Worm (Caenorhabditis elegans) whole organism, midembryonic: Measurements from ENCODE around the gene cutl-22.

Experiments used
- T22C8.4 ChIP-seq: fragments of 200-800 bp; sonication (Bioruptor generic); IDR thresholded peaks from 2 replicates; pipeline ENCODE4 v1.3.6; 2022; ENCODE audit warnings: missing genetic modification characterization, missing compliant biosample characterization
- cog-1 ChIP-seq: sonication (generic microtip); optimal IDR thresholded peaks from 2 replicates; lab custom pipeline; 2016; ENCODE audit warnings: missing genetic modification characterization, missing compliant biosample characterization
- flt-1 ChIP-seq: fragments of 200-800 bp; sonication (Bioruptor generic); IDR thresholded peaks from 2 replicates; pipeline ENCODE4 v1.3.6; 2022; ENCODE audit warnings: missing genetic modification characterization, missing compliant biosample characterization
- klf-2 ChIP-seq: fragments of 200-800 bp; sonication (Bioruptor generic); conservative IDR thresholded peaks from 2 replicates; pipeline ENCODE4 v1.3.6; 2022; ENCODE audit warnings: missing genetic modification reagents, missing genetic modification characterization, missing compliant biosample characterization
- med-1 ChIP-seq: sonication (generic microtip); optimal IDR thresholded peaks from 2 replicates; lab custom pipeline; 2017; ENCODE audit warnings: missing genetic modification characterization, mild to moderate bottlenecking, missing compliant biosample characterization, antibody characterized with exemption, missing genetic modification reagents; ENCODE audit not compliant: insufficient read depth
- ref-1 ChIP-seq: fragments of 200-800 bp; sonication (Bioruptor generic); conservative IDR thresholded peaks from 2 replicates; pipeline ENCODE4 v1.3.6; 2022; ENCODE audit warnings: missing genetic modification reagents, missing genetic modification characterization, missing compliant biosample characterization
- tab-1 ChIP-seq: fragments of 200-800 bp; sonication (Bioruptor generic); IDR thresholded peaks from 2 replicates; pipeline ENCODE4 v1.3.6; 2022; ENCODE audit warnings: missing genetic modification characterization, missing compliant biosample characterization
- ztf-23 ChIP-seq: fragments of 200-800 bp; sonication (Bioruptor generic); IDR thresholded peaks from 2 replicates; pipeline ENCODE4 v1.3.6; 2022; ENCODE audit warnings: missing genetic modification reagents, missing genetic modification characterization, missing compliant biosample characterization
- ztf-29 ChIP-seq: fragments of 200-800 bp; sonication (Bioruptor generic); IDR thresholded peaks from 2 replicates; pipeline ENCODE4 v1.3.6; 2022; ENCODE audit warnings: missing genetic modification reagents, missing genetic modification characterization, missing compliant biosample characterization

The cutl-22 gene

DNA sequence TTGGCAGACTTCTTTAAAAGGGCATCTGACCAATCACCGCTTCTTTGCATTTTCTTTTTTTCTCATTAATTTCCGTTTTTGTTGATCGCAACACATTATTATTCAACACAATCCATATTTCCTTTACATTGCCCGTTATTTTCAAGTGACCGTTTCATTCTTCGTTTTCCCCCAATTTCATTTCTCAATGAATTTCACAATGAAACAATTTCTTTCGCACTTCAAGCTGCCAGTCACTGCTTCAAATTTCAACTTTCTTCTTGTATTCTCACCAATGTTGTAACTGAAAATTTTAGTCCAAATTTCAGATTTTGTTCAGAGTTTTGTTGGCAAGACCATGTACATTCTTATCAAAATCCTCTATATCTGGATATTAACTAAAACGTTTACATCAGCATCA lies at the start of gene cutl-22:
Gene cutl-22, plus strand, starts transcription at position 301 of the 400 bp plus-strand sequence.
- TF ChIP-seq flt-1 (GFP tag; lab: Robert Waterston, UW), result no peak
- TF ChIP-seq med-1 (GFP tag; lab: Kevin White, UChicago), result no peak
- TF ChIP-seq ref-1 (GFP tag; lab: Robert Waterston, UW), result no peak
- TF ChIP-seq ztf-23 (GFP tag; lab: Robert Waterston, UW), result no peak
- TF ChIP-seq cog-1 (tag; lab: Kevin White, UChicago), result no peak
- no peak for TF ChIP-seq ztf-29 (GFP tag; lab: Robert Waterston, UW)
- TF ChIP-seq tab-1 (GFP tag; lab: Robert Waterston, UW), result no peak
- TF ChIP-seq klf-2, result no peak
- TF ChIP-seq T22C8.4 (GFP tag; lab: Robert Waterston, UW), result no peak

DNA sequence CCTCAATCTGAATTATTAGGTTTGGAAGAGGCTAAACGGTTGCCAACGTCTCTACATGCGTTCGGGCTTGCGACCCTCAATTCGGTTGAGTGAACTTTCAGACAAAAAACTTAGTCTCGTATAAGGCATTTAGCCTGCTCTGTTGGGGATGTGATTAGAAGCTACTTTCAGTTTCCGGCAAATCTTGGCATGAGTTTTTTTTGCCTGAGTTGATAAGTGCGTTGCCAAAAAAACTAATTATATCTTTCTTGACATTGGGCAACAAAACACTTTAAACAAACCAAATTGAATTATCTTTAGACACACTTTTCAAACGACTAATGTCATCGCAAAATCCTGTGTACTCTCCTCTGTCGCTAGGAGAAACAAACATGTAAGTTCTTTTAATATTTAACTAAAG lies 49.2 kb upstream of the cutl-22 start, which contains the start of gene Y50D4B.4:
Gene Y50D4B.4, plus strand, starts transcription at position 301 of the 400 bp plus-strand sequence.
- TF ChIP-seq med-1 (GFP tag; lab: Kevin White, UChicago) (no peak), flt-1 (GFP tag; lab: Robert Waterston, UW) (no peak), cog-1 (tag; lab: Kevin White, UChicago) (no peak), tab-1 (GFP tag; lab: Robert Waterston, UW) (no peak), T22C8.4 (GFP tag; lab: Robert Waterston, UW) (no peak), ztf-23 (GFP tag; lab: Robert Waterston, UW) (no peak), ref-1 (GFP tag; lab: Robert Waterston, UW) (no peak), klf-2 (no peak), ztf-29 (GFP tag; lab: Robert Waterston, UW) (no peak)

DNA sequence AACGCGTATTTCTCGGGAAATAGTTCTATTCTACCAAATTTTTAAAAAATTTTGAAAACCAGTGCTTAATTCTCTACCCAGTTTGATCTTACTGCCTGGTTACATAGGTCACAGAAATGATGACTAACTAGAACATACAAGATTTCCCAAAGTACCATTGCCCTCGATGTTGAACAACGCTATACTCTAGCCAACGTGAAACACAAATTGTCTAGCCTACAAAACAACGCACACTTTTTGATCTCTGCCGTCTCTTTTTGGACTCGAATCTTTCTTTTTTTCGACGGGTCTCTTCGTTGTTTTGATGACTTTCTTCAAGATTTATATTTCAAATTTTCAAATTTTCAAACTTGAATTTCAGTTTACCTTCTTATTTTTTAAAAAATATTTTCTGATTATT lies 41.3 kb upstream of the cutl-22 start, which contains the start of gene Y50D4B.2:
Gene Y50D4B.2, plus strand, starts transcription at position 301 of the 400 bp plus-strand sequence.
- TF ChIP-seq med-1 (GFP tag; lab: Kevin White, UChicago) (no peak), tab-1 (GFP tag; lab: Robert Waterston, UW) (no peak), klf-2 (no peak), ztf-23 (GFP tag; lab: Robert Waterston, UW) (no peak), ztf-29 (GFP tag; lab: Robert Waterston, UW) (no peak), cog-1 (tag; lab: Kevin White, UChicago) (no peak), ref-1 (GFP tag; lab: Robert Waterston, UW) (no peak), flt-1 (GFP tag; lab: Robert Waterston, UW) (no peak), T22C8.4 (GFP tag; lab: Robert Waterston, UW) (no peak)

DNA sequence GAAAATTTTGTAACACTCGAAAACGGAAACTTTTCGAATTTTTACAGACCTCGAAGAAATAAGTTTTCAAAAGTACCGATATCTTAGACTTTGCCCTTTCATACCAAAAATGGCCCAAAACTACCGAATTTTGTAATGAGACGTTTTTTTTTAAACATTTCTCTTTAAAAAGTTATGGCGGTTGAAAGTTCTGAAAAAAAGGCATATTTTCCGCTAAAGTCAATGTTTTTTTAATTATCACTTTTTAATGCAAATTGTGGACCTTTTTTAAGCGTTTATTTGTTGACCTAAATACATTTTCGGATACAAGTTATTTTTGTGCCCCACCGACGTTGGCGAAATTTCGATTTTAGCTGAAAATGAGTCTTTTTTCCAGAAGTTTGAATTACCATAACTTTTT lies 39.0 kb upstream of the cutl-22 start:
- no peak for TF ChIP-seq ztf-23 (GFP tag; lab: Robert Waterston, UW)
- no peak for TF ChIP-seq tab-1 (GFP tag; lab: Robert Waterston, UW)
- no peak for TF ChIP-seq ref-1 (GFP tag; lab: Robert Waterston, UW)
- TF ChIP-seq T22C8.4 (GFP tag; lab: Robert Waterston, UW), result no peak
- TF ChIP-seq flt-1 (GFP tag; lab: Robert Waterston, UW), result no peak
- TF ChIP-seq klf-2, result no peak
- no peak for TF ChIP-seq cog-1 (tag; lab: Kevin White, UChicago)
- TF ChIP-seq ztf-29 (GFP tag; lab: Robert Waterston, UW), result no peak
- no peak for TF ChIP-seq med-1 (GFP tag; lab: Kevin White, UChicago)

DNA sequence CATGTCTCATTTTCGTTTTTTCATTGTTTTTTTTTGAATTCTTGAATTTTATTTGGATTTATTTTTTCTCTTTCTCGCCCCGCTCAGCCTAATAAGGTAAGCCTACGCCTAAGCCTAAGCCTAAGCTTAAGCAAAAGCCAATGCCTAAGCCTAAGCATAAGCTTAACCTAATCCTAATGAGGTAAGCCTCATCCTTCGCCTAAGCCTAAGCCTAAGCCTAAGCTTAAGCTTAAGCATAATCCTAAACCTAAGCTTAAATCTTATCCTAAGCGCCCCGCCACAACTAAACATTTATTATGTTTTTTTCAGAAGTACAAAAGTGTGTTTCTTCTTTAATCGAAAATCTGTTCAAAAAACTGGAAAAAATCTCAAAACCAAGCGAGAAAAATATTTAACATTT lies 29.4 kb upstream of the cutl-22 start:
- TF ChIP-seq cog-1 (tag; lab: Kevin White, UChicago) (no peak), ref-1 (GFP tag; lab: Robert Waterston, UW) (no peak)

DNA sequence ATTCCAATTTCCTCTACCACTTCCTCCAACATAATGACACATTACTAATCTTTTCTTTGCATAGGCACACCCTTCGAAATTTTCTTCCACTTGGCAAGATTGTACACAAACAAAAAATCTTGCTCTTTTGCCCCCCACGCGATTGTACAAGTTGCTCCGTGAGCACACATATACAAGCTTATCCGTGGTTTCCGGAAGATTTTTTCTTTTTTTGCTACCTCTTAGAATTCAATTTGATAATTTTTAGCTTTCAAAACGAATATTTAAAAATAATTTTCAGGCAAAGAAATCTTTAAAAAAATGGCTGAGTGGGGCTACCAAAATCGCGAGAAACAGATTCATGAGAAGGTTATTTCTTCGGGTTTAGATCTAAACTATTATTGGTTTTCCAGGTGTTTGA lies 28.9 kb upstream of the cutl-22 start, which contains the start of gene Y50D4B.1:
Gene Y50D4B.1, plus strand, starts transcription at position 301 of the 400 bp plus-strand sequence.
- TF ChIP-seq cog-1 (tag; lab: Kevin White, UChicago) (no peak), ref-1 (GFP tag; lab: Robert Waterston, UW) (no peak), T22C8.4 (GFP tag; lab: Robert Waterston, UW) (no peak), ztf-29 (GFP tag; lab: Robert Waterston, UW) (no peak), tab-1 (GFP tag; lab: Robert Waterston, UW) (no peak), flt-1 (GFP tag; lab: Robert Waterston, UW) (no peak), klf-2 (no peak), med-1 (GFP tag; lab: Kevin White, UChicago) (no peak), ztf-23 (GFP tag; lab: Robert Waterston, UW) (no peak)

DNA sequence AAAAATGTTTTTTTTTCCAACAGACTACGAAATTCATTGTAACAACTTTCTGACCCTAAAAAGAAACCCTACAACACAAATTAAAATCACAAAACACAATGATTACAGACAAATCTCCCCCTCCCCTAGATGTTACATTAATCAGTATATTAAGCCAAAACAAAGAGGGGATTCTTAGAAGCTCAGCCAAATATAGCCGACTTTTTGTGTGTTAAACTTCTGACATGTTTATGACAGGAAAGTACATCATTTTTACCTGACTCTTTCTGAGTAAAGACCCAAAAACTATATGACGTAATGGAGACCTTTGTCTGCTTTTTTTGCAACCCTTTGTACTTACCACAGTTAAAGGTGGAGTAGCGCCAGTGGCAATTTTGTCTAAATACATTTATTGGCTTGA lies 21.4 kb upstream of the cutl-22 start:
- TF ChIP-seq T22C8.4 (GFP tag; lab: Robert Waterston, UW), result no peak
- TF ChIP-seq ref-1 (GFP tag; lab: Robert Waterston, UW), result no peak
- no peak for TF ChIP-seq flt-1 (GFP tag; lab: Robert Waterston, UW)
- TF ChIP-seq med-1 (GFP tag; lab: Kevin White, UChicago), result no peak
- no peak for TF ChIP-seq ztf-29 (GFP tag; lab: Robert Waterston, UW)
- TF ChIP-seq tab-1 (GFP tag; lab: Robert Waterston, UW), result no peak
- TF ChIP-seq ztf-23 (GFP tag; lab: Robert Waterston, UW), result no peak
- TF ChIP-seq cog-1 (tag; lab: Kevin White, UChicago), result no peak

DNA sequence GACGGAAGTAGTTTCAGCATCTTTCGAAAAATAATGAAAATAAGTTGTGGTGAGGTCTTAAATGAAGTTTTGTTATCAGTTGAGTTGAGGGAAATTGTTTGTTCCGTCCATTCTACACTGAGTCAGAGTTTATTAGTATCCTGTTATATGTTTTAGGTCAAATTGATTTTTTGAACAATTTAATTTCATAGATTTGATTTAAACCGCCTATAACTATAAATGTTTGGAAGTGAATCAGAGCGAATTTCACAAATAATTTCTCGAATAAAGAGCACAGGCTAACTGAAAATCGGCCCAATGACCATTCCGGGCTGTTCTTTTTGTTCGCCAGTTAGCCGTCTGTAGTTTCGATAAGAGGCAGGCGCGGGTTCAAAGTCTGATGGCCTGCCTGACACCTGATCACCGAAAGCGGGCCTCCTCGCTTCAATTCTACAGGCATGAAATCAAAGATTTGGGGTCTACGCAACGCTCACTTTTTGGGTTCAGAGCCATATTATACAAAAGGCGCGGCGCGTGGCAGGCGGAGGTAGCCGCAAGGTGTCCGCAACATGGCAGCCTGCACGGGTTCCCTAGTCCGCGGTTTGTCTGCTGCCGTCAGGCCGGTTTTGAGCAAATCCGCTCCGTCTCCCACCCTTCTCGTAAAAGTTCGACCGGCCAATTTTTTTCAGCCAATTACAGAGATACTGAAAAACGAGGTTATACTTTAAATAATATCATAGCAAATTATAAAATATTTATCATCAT lies 9.5 kb upstream of the cutl-22 start, which contains the start of gene W07B8.4:
Gene W07B8.4, minus strand, starts transcription at position 51 of the 744 bp plus-strand sequence.
- TF ChIP-seq cog-1 (tag; lab: Kevin White, UChicago) (no peak), T22C8.4 (GFP tag; lab: Robert Waterston, UW) (no peak), klf-2 (no peak), flt-1 (GFP tag; lab: Robert Waterston, UW) (no peak), med-1 (GFP tag; lab: Kevin White, UChicago) (no peak), ztf-29 (GFP tag; lab: Robert Waterston, UW) (no peak), ref-1 (GFP tag; lab: Robert Waterston, UW) (no peak), tab-1 (GFP tag; lab: Robert Waterston, UW) (no peak), ztf-23 (GFP tag; lab: Robert Waterston, UW) (no peak)
